Worm (Caenorhabditis elegans) whole organism, mixed stage, embryonic: ENCODE measurements around the gene kcnl-1.

Experiments
- elt-1 ChIP-seq: sonication (generic microtip); optimal IDR thresholded peaks from 2 replicates; lab custom pipeline; 2017; ENCODE audit warnings: missing genetic modification characterization, mild to moderate bottlenecking, missing compliant biosample characterization, antibody characterized with exemption, moderate library complexity, borderline replicate concordance; ENCODE audit not compliant: insufficient read depth
- elt-3 ChIP-seq: fragments of 150-350 bp; optimal IDR thresholded peaks from 2 replicates; lab custom pipeline; 2014; ENCODE audit warnings: missing biosample characterization, missing genetic modification characterization
- flh-1 ChIP-seq: fragments of 200-800 bp; sonication (Bioruptor generic); optimal IDR thresholded peaks from 2 replicates; lab custom pipeline; 2018; ENCODE audit warnings: mild to moderate bottlenecking, missing genetic modification characterization, moderate library complexity, missing compliant biosample characterization
- lsy-2 ChIP-seq: fragments of 150-350 bp; optimal IDR thresholded peaks from 2 replicates; lab custom pipeline; 2014; ENCODE audit warnings: missing biosample characterization, missing genetic modification characterization
- nhr-12 ChIP-seq: fragments of 150-350 bp; optimal IDR thresholded peaks from 2 replicates; lab custom pipeline; 2014; ENCODE audit warnings: missing biosample characterization, missing genetic modification characterization
- nhr-2 ChIP-seq: fragments of 150-350 bp; optimal IDR thresholded peaks from 2 replicates; lab custom pipeline; 2014; ENCODE audit warnings: missing biosample characterization, missing genetic modification characterization
- nhr-237 ChIP-seq: fragments of 150-350 bp; optimal IDR thresholded peaks from 2 replicates; lab custom pipeline; 2014; ENCODE audit warnings: missing biosample characterization, missing genetic modification characterization
- nhr-28 ChIP-seq: fragments of 150-350 bp; optimal IDR thresholded peaks from 2 replicates; lab custom pipeline; 2014; ENCODE audit warnings: missing biosample characterization, missing genetic modification characterization
- nhr-76 ChIP-seq: sonication (generic microtip); optimal IDR thresholded peaks from 2 replicates; lab custom pipeline; 2017; ENCODE audit warnings: missing biosample characterization, missing genetic modification characterization
- unc-39 ChIP-seq: fragments of 150-350 bp; optimal IDR thresholded peaks from 2 replicates; lab custom pipeline; 2014; ENCODE audit warnings: missing biosample characterization, missing genetic modification characterization
- ztf-11 ChIP-seq: fragments of 150-350 bp; optimal IDR thresholded peaks from 2 replicates; lab custom pipeline; 2014; ENCODE audit warnings: missing biosample characterization, missing genetic modification characterization

DNA sequence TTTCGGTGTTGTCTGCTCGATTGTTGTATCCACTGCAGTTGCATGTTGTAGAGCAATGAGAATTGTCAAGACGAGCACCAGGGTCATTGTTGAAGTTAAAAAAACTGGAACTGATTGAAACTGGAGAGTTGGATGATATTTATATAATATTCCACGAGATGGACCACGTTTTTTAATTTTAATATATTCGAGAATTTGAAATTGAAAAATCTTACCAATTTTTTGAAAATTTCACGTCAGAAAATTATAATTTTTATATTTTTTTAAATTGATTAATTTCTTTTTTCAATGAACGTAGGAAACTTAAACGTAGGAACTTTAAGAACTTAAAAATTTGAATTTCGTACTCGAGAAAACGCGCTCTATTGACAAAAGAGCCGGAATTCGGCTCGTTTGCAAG lies 67.4 kb downstream of the kcnl-1 start, which contains the start of gene Y43F8C.5:
- TF ChIP-seq nhr-76 (no peak), nhr-2 (tag; lab: Kevin White, UChicago) (no peak), elt-3 (tag; lab: Kevin White, UChicago) (no peak), nhr-12 (tag; lab: Kevin White, UChicago) (no peak), nhr-237 (tag; lab: Kevin White, UChicago) (no peak), unc-39 (tag; lab: Kevin White, UChicago) (no peak), flh-1 (GFP tag; lab: Kevin White, UChicago) (no peak), lsy-2 (tag; lab: Kevin White, UChicago) (no peak), elt-1 (tag; lab: Kevin White, UChicago) (no peak), ztf-11 (no peak), nhr-28 (tag; lab: Kevin White, UChicago) (no peak)
